Fruit fly (Drosophila melanogaster) whole organism, wandering third instar larva: ENCODE results near the gene Jhbp7.

Experiments
- Abd-B ChIP-seq: fragments of >200 bp; optimal IDR thresholded peaks from 2 replicates; lab custom pipeline; 2017; ENCODE audit warnings: missing biosample characterization, missing genetic modification characterization
- Dfd ChIP-seq: fragments of >200 bp; optimal IDR thresholded peaks from 2 replicates; lab custom pipeline; 2017; ENCODE audit warnings: missing biosample characterization, missing genetic modification characterization
- Hnf4 ChIP-seq: fragments of 200-800 bp; sonication (Bioruptor generic); optimal IDR thresholded peaks from 2 replicates; lab custom pipeline; 2016; ENCODE audit warnings: missing biosample characterization, mild to moderate bottlenecking, missing genetic modification characterization
- Hr78 ChIP-seq: fragments of >200 bp; optimal IDR thresholded peaks from 2 replicates; lab custom pipeline; 2017; ENCODE audit warnings: missing biosample characterization, missing genetic modification characterization
- Myc ChIP-seq: fragments of >200 bp; optimal IDR thresholded peaks from 2 replicates; lab custom pipeline; 2017
- Rel ChIP-seq, 2 experiments: fragments of 200-800 bp; sonication (Bioruptor generic) in 1 of 2; optimal IDR thresholded peaks; 2 replicates in 1 of 2; 3 replicates in 1 of 2; lab custom pipeline; 2016 to 2019; ENCODE audit warnings: mild to moderate bottlenecking in 2 of 2, missing biosample characterization in 2 of 2, missing genetic modification characterization in 2 of 2, moderate library complexity in 1 of 2
- Sp1 ChIP-seq: fragments of 200-800 bp; sonication (Bioruptor generic); optimal IDR thresholded peaks from 3 replicates; lab custom pipeline; 2019; ENCODE audit warnings: missing biosample characterization, mild to moderate bottlenecking, missing genetic modification characterization, moderate library complexity
- br ChIP-seq: fragments of 200-800 bp; sonication (Bioruptor generic); optimal IDR thresholded peaks from 2 replicates; lab custom pipeline; 2016; ENCODE audit warnings: missing biosample characterization, missing genetic modification characterization
- foxo ChIP-seq, 2 experiments: fragments of 200-800 bp; sonication (Bioruptor generic); optimal IDR thresholded peaks; 2 replicates in 1 of 2; 3 replicates in 1 of 2; lab custom pipeline; 2016 to 2017; ENCODE audit warnings: missing biosample characterization in 2 of 2, missing genetic modification characterization in 2 of 2
- fru ChIP-seq: fragments of 200-800 bp; sonication (Bioruptor generic); optimal IDR thresholded peaks from 3 replicates; lab custom pipeline; 2016; ENCODE audit warnings: missing biosample characterization, mild to moderate bottlenecking, missing genetic modification characterization
- h ChIP-seq: fragments of 200-800 bp; sonication (Bioruptor generic); optimal IDR thresholded peaks from 3 replicates; lab custom pipeline; 2016; ENCODE audit warnings: missing biosample characterization, mild to moderate bottlenecking, missing genetic modification characterization
- pan ChIP-seq: fragments of >200 bp; optimal IDR thresholded peaks from 2 replicates; lab custom pipeline; 2017
- psq ChIP-seq: fragments of 200-800 bp; sonication (Bioruptor generic); optimal IDR thresholded peaks from 3 replicates; lab custom pipeline; 2017; ENCODE audit warnings: missing biosample characterization, mild to moderate bottlenecking, missing genetic modification characterization, moderate library complexity
- tai ChIP-seq: sonication (Bioruptor generic); optimal IDR thresholded peaks from 2 replicates; lab custom pipeline; 2016; ENCODE audit warnings: missing biosample characterization, missing genetic modification characterization

DNA sequence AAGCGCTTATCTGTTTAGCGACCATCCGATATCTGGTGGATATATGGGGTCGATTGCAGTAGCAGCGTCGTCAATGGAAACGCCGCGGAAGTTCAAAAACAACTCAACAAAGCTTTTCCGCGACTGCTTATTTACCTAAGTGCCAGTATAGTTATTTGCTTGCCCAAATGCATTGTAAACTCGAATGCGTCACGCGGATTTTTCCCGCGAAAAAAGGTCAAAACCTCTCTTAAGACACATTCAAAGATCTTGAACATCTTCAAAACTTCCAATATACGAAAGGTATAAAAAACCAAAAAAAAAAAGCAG, 28.7 kb upstream of the Jhbp7 start:
- no peak for TF ChIP-seq Dfd
- no peak for TF ChIP-seq Sp1 (GFP tag; lab: Kevin White, UChicago)
- no peak for TF ChIP-seq Hr78 (GFP tag; lab: Kevin White, UChicago)
- no peak for TF ChIP-seq h
- no peak for TF ChIP-seq tai (GFP tag; lab: Kevin White, UChicago)
- no peak for TF ChIP-seq Rel (GFP tag; optimal IDR thresholded peaks at IDR 0.05; lab: Kevin White, UChicago)
- no peak for TF ChIP-seq Rel (tag; optimal IDR thresholded peaks at IDR 0.05; lab: Kevin White, UChicago)
- TF ChIP-seq br (GFP tag; lab: Kevin White, UChicago), result no peak
- TF ChIP-seq pan (lab: Kevin White, UChicago), result no peak
- no peak for TF ChIP-seq Myc (lab: Kevin White, UChicago)
- TF ChIP-seq Abd-B (GFP tag; lab: Kevin White, UChicago), result no peak
- no peak for TF ChIP-seq Hnf4 (GFP tag; lab: Kevin White, UChicago)
- no peak for TF ChIP-seq psq
- no peak for TF ChIP-seq fru
- no peak for TF ChIP-seq foxo (GFP tag; optimal IDR thresholded peaks at IDR 0.05; lab: Kevin White, UChicago)
